Worm (Caenorhabditis elegans): ENCODE measurements around the gene pdf-1.

The pdf-1 gene

DNA sequence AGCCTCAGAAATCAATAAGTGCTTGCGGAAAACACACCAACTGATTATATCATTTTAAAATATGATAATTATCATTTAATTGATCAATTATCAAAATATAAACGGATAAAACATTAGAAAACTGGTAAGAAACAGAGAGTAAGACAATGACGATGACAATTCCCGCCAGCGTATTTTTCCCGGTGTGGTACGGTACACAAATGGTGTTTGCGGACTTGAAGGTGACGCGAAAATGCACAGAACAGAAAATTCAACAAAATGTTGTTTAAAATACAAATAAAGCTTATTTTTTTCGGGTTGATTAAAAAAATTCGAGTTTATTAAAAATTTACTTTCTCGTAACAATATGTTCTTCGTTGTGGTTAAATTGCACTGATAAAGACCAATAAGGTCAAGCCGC lies 48.9 kb upstream of the pdf-1 start (continued):
- TF ChIP-seq tbx-9 (tag; optimal IDR thresholded peaks at IDR 0.05; ENCODE audit: borderline replicate concordance) (no peak), ztf-28 (GFP tag; IDR thresholded peaks at IDR 0.05) (no peak), egrh-3 (GFP tag; IDR thresholded peaks at IDR 0.05) (no peak), nhr-90 (tag; optimal IDR thresholded peaks at IDR 0.05) (no peak), Y79H2A.3 (GFP tag; conservative IDR thresholded peaks at IDR 0.05) (no peak), F33H1.4 (GFP tag; IDR thresholded peaks at IDR 0.05) (peak; percentile 72), fkh-3 (tag; optimal IDR thresholded peaks at IDR 0.05) (no peak), cebp-2 (GFP tag; IDR thresholded peaks at IDR 0.05) (no peak), sdz-38 (tag; optimal IDR thresholded peaks at IDR 0.05) (no peak), rpc-1 (optimal IDR thresholded peaks at IDR 0.05) (no peak), rpc-1 (tag; optimal IDR thresholded peaks at IDR 0.05) (no peak), attf-6 (GFP tag; IDR thresholded peaks at IDR 0.05) (no peak), dox-1 (GFP tag; IDR thresholded peaks at IDR 0.05) (peak; percentile 63), gei-17 (GFP tag; optimal IDR thresholded peaks at IDR 0.05) (no peak), ekl-4 (GFP tag; IDR thresholded peaks at IDR 0.05) (peak; percentile 33; the same call in 1 of the 2 replicates), Y53F4B.3 (GFP tag; IDR thresholded peaks at IDR 0.05) (no peak), nhr-120 (GFP tag; IDR thresholded peaks at IDR 0.05) (no peak), ceh-100 (GFP tag; IDR thresholded peaks at IDR 0.05) (no peak), Y53G8AR.9 (GFP tag; conservative IDR thresholded peaks at IDR 0.05) (no peak), bed-1 (GFP tag; IDR thresholded peaks at IDR 0.05) (no peak), aptf-3 (GFP tag; IDR thresholded peaks at IDR 0.05) (no peak), C17E4.6 (GFP tag; IDR thresholded peaks at IDR 0.05) (no peak), snpc-1.3 (tag; optimal IDR thresholded peaks at IDR 0.05; ENCODE audit: insufficient read depth) (peak; percentile 42), mel-28 (tag; optimal IDR thresholded peaks at IDR 0.05; ENCODE audit: borderline replicate concordance) (no peak), B0019.2 (GFP tag; conservative IDR thresholded peaks at IDR 0.05) (0 out of 2 replicates have a peak, but pooled peaks have one; percentile 5), F49E8.2 (tag; optimal IDR thresholded peaks at IDR 0.05; ENCODE audit: insufficient read depth) (peak; percentile 13), nfya-2 (GFP tag; IDR thresholded peaks at IDR 0.05) (no peak), him-1 (tag; optimal IDR thresholded peaks at IDR 0.05) (peak; percentile 86), ztf-25 (GFP tag; IDR thresholded peaks at IDR 0.05) (no peak), ztf-6 (GFP tag; IDR thresholded peaks at IDR 0.05) (no peak), bed-2 (GFP tag; IDR thresholded peaks at IDR 0.05) (no peak), egl-44 (GFP tag; IDR thresholded peaks at IDR 0.05) (no peak), rec-8 (tag; optimal IDR thresholded peaks at IDR 0.05) (no peak), efl-1 (GFP tag; optimal IDR thresholded peaks at IDR 0.05) (peak; percentile 98), akir-1 (GFP tag; optimal IDR thresholded peaks at IDR 0.05) (no peak), hmg-1.2 (GFP tag; IDR thresholded peaks at IDR 0.05) (peak; percentile 47; the same call in 1 of the 2 replicates), dpl-1 (GFP tag; optimal IDR thresholded peaks at IDR 0.05) (peak; percentile 92), zfh-2 (GFP tag; conservative IDR thresholded peaks at IDR 0.05) (no peak), tlf-1 (GFP tag; optimal IDR thresholded peaks at IDR 0.05) (peak; percentile 42), dpff-1 (tag; optimal IDR thresholded peaks at IDR 0.05) (no peak), lsl-1 (GFP tag; optimal IDR thresholded peaks at IDR 0.05) (peak; percentile 91), somi-1 (GFP tag; optimal IDR thresholded peaks at IDR 0.05) (no peak), egl-18 (GFP tag; IDR thresholded peaks at IDR 0.05) (no peak), nhr-80 (tag; optimal IDR thresholded peaks at IDR 0.05) (no peak), zim-3 (tag; optimal IDR thresholded peaks at IDR 0.05) (no peak), mcd-1 (GFP tag; IDR thresholded peaks at IDR 0.05) (0 out of 2 replicates have a peak, but pooled peaks have one; percentile 9), D2030.7 (GFP tag; IDR thresholded peaks at IDR 0.05) (peak; percentile 69), tbp1 (GFP tag; optimal IDR thresholded peaks at IDR 0.05) (peak; percentile 19), rcor-1 (GFP tag; IDR thresholded peaks at IDR 0.05) (peak; percentile 33; the same call in 1 of the 2 replicates), nfyb-1 (GFP tag; IDR thresholded peaks at IDR 0.05) (no peak)

Data from whole organism, young adult.